Worm (Caenorhabditis elegans) whole organism, midembryonic: Measurements from ENCODE around the gene fbxb-34.
"Not testable (repeated sequence)": the region's sequence is repeated elsewhere in the genome, so short reads cannot be mapped to it uniquely, and the experiment has no call there.

Source experiments
- T22C8.4 ChIP-seq: fragments of 200-800 bp; sonication (Bioruptor generic); IDR thresholded peaks from 2 replicates; pipeline ENCODE4 v1.3.6; 2022; ENCODE audit warnings: missing genetic modification characterization, missing compliant biosample characterization
- cog-1 ChIP-seq: sonication (generic microtip); optimal IDR thresholded peaks from 2 replicates; lab custom pipeline; 2016; ENCODE audit warnings: missing genetic modification characterization, missing compliant biosample characterization
- flt-1 ChIP-seq: fragments of 200-800 bp; sonication (Bioruptor generic); IDR thresholded peaks from 2 replicates; pipeline ENCODE4 v1.3.6; 2022; ENCODE audit warnings: missing genetic modification characterization, missing compliant biosample characterization
- klf-2 ChIP-seq: fragments of 200-800 bp; sonication (Bioruptor generic); conservative IDR thresholded peaks from 2 replicates; pipeline ENCODE4 v1.3.6; 2022; ENCODE audit warnings: missing genetic modification reagents, missing genetic modification characterization, missing compliant biosample characterization

ce11 chrII:573580-573979, 14.1 kb upstream of the fbxb-34 start:
- TF ChIP-seq flt-1 (GFP tag; lab: Robert Waterston, UW); klf-2 (GFP tag; lab: Robert Waterston, UW); T22C8.4 (GFP tag; lab: Robert Waterston, UW); cog-1 (tag; lab: Kevin White, UChicago): not testable (repeated sequence)
